Worm (Caenorhabditis elegans) whole organism, L2 larva: ENCODE results near the gene F10D7.4.

Experiments
- C34F6.9 ChIP-seq: fragments of 150-350 bp; optimal IDR thresholded peaks from 2 replicates; lab custom pipeline; 2014; ENCODE audit warnings: missing biosample characterization, missing genetic modification characterization
- F13H6.1 ChIP-seq: sonication (generic microtip); optimal IDR thresholded peaks from 2 replicates; lab custom pipeline; 2016; ENCODE audit warnings: missing genetic modification characterization, missing compliant biosample characterization
- R02D3.7 ChIP-seq: fragments of 150-350 bp; optimal IDR thresholded peaks from 2 replicates; lab custom pipeline; 2014; ENCODE audit warnings: missing biosample characterization, missing genetic modification characterization
- Y55F3AM.14 ChIP-seq: fragments of 200-800 bp; sonication (Bioruptor generic); optimal IDR thresholded peaks from 2 replicates; lab custom pipeline; 2018; ENCODE audit warnings: mild to moderate bottlenecking, missing genetic modification characterization, missing compliant biosample characterization
- ZK546.5 ChIP-seq: sonication (generic microtip); optimal IDR thresholded peaks from 2 replicates; lab custom pipeline; 2017; ENCODE audit warnings: missing biosample characterization, missing genetic modification characterization
- alr-1 ChIP-seq: fragments of 150-350 bp; optimal IDR thresholded peaks from 2 replicates; lab custom pipeline; 2014; ENCODE audit warnings: missing biosample characterization, missing genetic modification characterization
- aly-2 ChIP-seq: fragments of 150-350 bp; optimal IDR thresholded peaks from 2 replicates; lab custom pipeline; 2014; ENCODE audit warnings: missing biosample characterization, missing genetic modification characterization
- blmp-1 ChIP-seq: sonication (generic microtip); optimal IDR thresholded peaks from 2 replicates; lab custom pipeline; 2017; ENCODE audit warnings: missing genetic modification characterization, mild to moderate bottlenecking, missing compliant biosample characterization, antibody characterized with exemption, moderate library complexity; ENCODE audit not compliant: insufficient read depth
- ceh-16 ChIP-seq: fragments of 150-350 bp; optimal IDR thresholded peaks from 2 replicates; lab custom pipeline; 2014; ENCODE audit warnings: missing biosample characterization, missing genetic modification characterization
- crh-2 ChIP-seq: sonication (generic microtip); optimal IDR thresholded peaks from 2 replicates; lab custom pipeline; 2017; ENCODE audit warnings: missing biosample characterization, missing genetic modification characterization
- dmd-4 ChIP-seq: sonication (generic microtip); optimal IDR thresholded peaks from 2 replicates; lab custom pipeline; 2017; ENCODE audit warnings: missing biosample characterization, missing genetic modification characterization
- egl-27 ChIP-seq: sonication (generic microtip); optimal IDR thresholded peaks from 3 replicates; lab custom pipeline; 2017; ENCODE audit warnings: missing biosample characterization, missing genetic modification reagents, missing genetic modification characterization
- elt-3 ChIP-seq: sonication (generic microtip); optimal IDR thresholded peaks from 2 replicates; lab custom pipeline; 2017; ENCODE audit warnings: missing biosample characterization, missing genetic modification characterization
- fos-1 ChIP-seq: fragments of 150-350 bp; optimal IDR thresholded peaks from 2 replicates; lab custom pipeline; 2014; ENCODE audit warnings: missing biosample characterization, missing genetic modification characterization
- gmeb-1 ChIP-seq: fragments of 150-350 bp; optimal IDR thresholded peaks from 2 replicates; lab custom pipeline; 2014; ENCODE audit warnings: missing biosample characterization, missing genetic modification characterization
- lin-11 ChIP-seq: fragments of 150-350 bp; sonication (generic microtip); optimal IDR thresholded peaks from 2 replicates; lab custom pipeline; 2014; ENCODE audit warnings: missing biosample characterization, missing genetic modification characterization, inconsistent platforms, mixed read lengths
- lin-13 ChIP-seq: fragments of 150-350 bp; optimal IDR thresholded peaks from 2 replicates; lab custom pipeline; 2014; ENCODE audit warnings: missing biosample characterization, missing genetic modification reagents, missing genetic modification characterization
- lin-39 ChIP-seq: fragments of 150-350 bp; optimal IDR thresholded peaks from 2 replicates; lab custom pipeline; 2014; ENCODE audit warnings: missing biosample characterization, missing genetic modification reagents, missing genetic modification characterization
- lsy-2 ChIP-seq, 2 experiments: fragments of 150-350 bp in 1 of 2; sonication (generic microtip) in 1 of 2; optimal IDR thresholded peaks; 2 replicates each; lab custom pipeline; 2014 to 2017; ENCODE audit warnings: missing biosample characterization in 2 of 2, missing genetic modification characterization in 2 of 2
- mab-5 ChIP-seq: fragments of 150-350 bp; optimal IDR thresholded peaks from 2 replicates; lab custom pipeline; 2014; ENCODE audit warnings: missing biosample characterization, missing genetic modification characterization
- mbf-1 ChIP-seq: sonication (generic microtip); optimal IDR thresholded peaks from 2 replicates; lab custom pipeline; 2017; ENCODE audit warnings: missing biosample characterization, missing genetic modification characterization
- mdl-1 ChIP-seq, 2 experiments: fragments of 150-350 bp in 1 of 2; sonication (generic microtip) in 1 of 2; optimal IDR thresholded peaks; 2 replicates each; lab custom pipeline; 2017; ENCODE audit warnings: missing biosample characterization in 2 of 2, missing genetic modification characterization in 2 of 2
- nhr-12 ChIP-seq: fragments of 150-350 bp; optimal IDR thresholded peaks from 2 replicates; lab custom pipeline; 2014; ENCODE audit warnings: missing biosample characterization, missing genetic modification characterization
- nhr-129 ChIP-seq: fragments of 150-350 bp; optimal IDR thresholded peaks from 2 replicates; lab custom pipeline; 2014; ENCODE audit warnings: missing biosample characterization, missing genetic modification characterization
- nhr-21 ChIP-seq: fragments of 150-350 bp; optimal IDR thresholded peaks from 2 replicates; lab custom pipeline; 2014; ENCODE audit warnings: missing biosample characterization, missing genetic modification characterization
- nhr-23 ChIP-seq: fragments of 150-350 bp; optimal IDR thresholded peaks from 2 replicates; lab custom pipeline; 2014; ENCODE audit warnings: missing biosample characterization, missing genetic modification reagents, missing genetic modification characterization
- nhr-237 ChIP-seq: fragments of 150-350 bp; optimal IDR thresholded peaks from 2 replicates; lab custom pipeline; 2014; ENCODE audit warnings: missing biosample characterization, missing genetic modification characterization
- nhr-25 ChIP-seq: fragments of 150-350 bp; sonication (generic microtip); optimal IDR thresholded peaks from 3 replicates; lab custom pipeline; 2014; ENCODE audit warnings: missing biosample characterization, missing genetic modification characterization
- nhr-6 ChIP-seq: fragments of 150-350 bp; optimal IDR thresholded peaks from 2 replicates; lab custom pipeline; 2014; ENCODE audit warnings: missing biosample characterization, missing genetic modification characterization
- nhr-77 ChIP-seq: fragments of 150-350 bp; optimal IDR thresholded peaks from 2 replicates; lab custom pipeline; 2014; ENCODE audit warnings: missing biosample characterization, missing genetic modification characterization
- peb-1 ChIP-seq: fragments of 150-350 bp; optimal IDR thresholded peaks from 2 replicates; lab custom pipeline; 2014; ENCODE audit warnings: missing biosample characterization, missing genetic modification characterization
- sem-4 ChIP-seq: fragments of 150-350 bp; optimal IDR thresholded peaks from 2 replicates; lab custom pipeline; 2014; ENCODE audit warnings: missing biosample characterization, missing genetic modification reagents, missing genetic modification characterization
- skn-1 ChIP-seq: sonication (generic microtip); optimal IDR thresholded peaks from 2 replicates; lab custom pipeline; 2017; ENCODE audit warnings: missing biosample characterization, missing genetic modification characterization
- sma-3 ChIP-seq: sonication (generic microtip); optimal IDR thresholded peaks from 2 replicates; lab custom pipeline; 2016; ENCODE audit warnings: missing genetic modification reagents, missing genetic modification characterization, missing compliant biosample characterization
- sma-9 ChIP-seq, 2 experiments: fragments of 150-350 bp in 1 of 2; sonication (generic microtip) in 1 of 2; optimal IDR thresholded peaks; 2 replicates each; lab custom pipeline; 2014 to 2016; ENCODE audit warnings: missing genetic modification characterization in 2 of 2, mild to moderate bottlenecking in 1 of 2, missing biosample characterization in 1 of 2, missing compliant biosample characterization in 1 of 2, missing genetic modification reagents in 1 of 2, moderate library complexity in 1 of 2
- snpc-4 ChIP-seq: fragments of 150-350 bp; optimal IDR thresholded peaks from 2 replicates; lab custom pipeline; 2014; ENCODE audit warnings: missing biosample characterization, missing genetic modification characterization
- unc-39 ChIP-seq: fragments of 150-350 bp; optimal IDR thresholded peaks from 2 replicates; lab custom pipeline; 2014; ENCODE audit warnings: missing biosample characterization, missing genetic modification characterization
- unc-55 ChIP-seq: fragments of 150-350 bp; sonication (generic microtip); optimal IDR thresholded peaks from 3 replicates; lab custom pipeline; 2014; ENCODE audit warnings: missing biosample characterization, missing genetic modification reagents, missing genetic modification characterization
- unc-62 ChIP-seq: fragments of 150-350 bp; optimal IDR thresholded peaks from 2 replicates; lab custom pipeline; 2014; ENCODE audit warnings: missing biosample characterization, missing genetic modification reagents, missing genetic modification characterization
- zag-1 ChIP-seq: fragments of 150-350 bp; optimal IDR thresholded peaks from 2 replicates; lab custom pipeline; 2014; ENCODE audit warnings: missing biosample characterization, missing genetic modification characterization
- ztf-11 ChIP-seq: sonication (generic microtip); optimal IDR thresholded peaks from 2 replicates; lab custom pipeline; 2017; ENCODE audit warnings: missing biosample characterization, missing genetic modification characterization
- ztf-4 ChIP-seq: fragments of 150-350 bp; optimal IDR thresholded peaks from 2 replicates; lab custom pipeline; 2014; ENCODE audit warnings: missing biosample characterization, missing genetic modification characterization

Gene F10D7.4

DNA sequence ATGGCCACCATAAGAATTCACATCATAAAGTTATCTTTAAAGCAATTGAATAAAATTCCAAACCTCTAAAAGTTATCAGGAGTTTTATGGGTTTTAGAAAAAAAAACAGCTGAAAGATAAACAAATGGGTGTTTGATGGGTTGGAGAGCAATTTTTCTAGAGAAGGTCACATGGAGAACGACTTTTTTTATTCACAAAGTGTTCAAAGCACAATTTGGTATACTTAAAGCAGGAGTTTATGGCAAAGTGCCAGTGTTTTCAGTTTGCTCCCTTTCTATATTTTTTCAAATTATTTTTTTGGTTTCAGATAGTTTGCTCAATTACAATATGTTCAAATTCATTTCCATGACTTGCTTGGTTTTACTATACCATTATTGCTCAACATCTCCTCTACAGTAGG, 19.4 kb upstream of the F10D7.4 start, which contains the start of gene F11C7.6:
Gene F11C7.6, plus strand, starts transcription at position 301 of the 400 bp plus-strand sequence.
- TF ChIP-seq mbf-1 (tag; lab: Kevin White, UChicago) (no peak), nhr-77 (tag; lab: Kevin White, UChicago) (no peak), dmd-4 (no peak), C34F6.9 (no peak), fos-1 (tag; lab: Kevin White, UChicago) (no peak), ztf-4 (no peak), ztf-11 (tag; lab: Kevin White, UChicago) (no peak), elt-3 (no peak), ceh-16 (tag; lab: Kevin White, UChicago) (no peak), unc-62 (no peak), mdl-1 (tag; optimal IDR thresholded peaks at IDR 0.05; lab: Kevin White, UChicago) (no peak), nhr-12 (tag; lab: Kevin White, UChicago) (no peak), nhr-237 (no peak), nhr-25 (no peak), nhr-23 (tag; lab: Kevin White, UChicago) (no peak), peb-1 (tag; lab: Kevin White, UChicago) (no peak)

DNA sequence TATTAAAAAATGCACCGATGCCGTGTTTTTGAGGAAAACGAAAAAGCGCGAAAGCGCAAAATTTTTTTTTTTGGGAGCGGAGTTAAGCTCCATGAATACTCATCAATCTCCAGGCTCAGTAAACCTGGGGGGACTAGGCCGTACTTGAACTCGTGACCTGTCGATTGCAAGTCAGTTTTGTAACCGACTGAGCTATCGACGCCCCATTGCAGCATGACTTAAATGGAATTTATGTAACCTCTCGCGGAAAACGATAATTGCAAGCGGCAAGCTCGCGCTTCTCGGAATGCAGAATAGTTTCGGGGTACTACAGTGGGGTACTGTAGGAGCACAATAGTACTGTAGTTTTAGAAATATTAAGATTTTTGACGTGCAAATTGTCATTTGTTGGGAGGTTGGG, 18.6 kb upstream of the F10D7.4 start:
- no peak for TF ChIP-seq unc-39
- TF ChIP-seq crh-2, result no peak
- no peak for TF ChIP-seq elt-3
- TF ChIP-seq fos-1 (tag; lab: Kevin White, UChicago), result no peak
- TF ChIP-seq sma-9 (GFP tag; optimal IDR thresholded peaks at IDR 0.05; lab: Kevin White, UChicago), result no peak
- no peak for TF ChIP-seq sma-9 (tag; optimal IDR thresholded peaks at IDR 0.05; lab: Kevin White, UChicago)
- TF ChIP-seq ZK546.5 (tag; lab: Kevin White, UChicago), result no peak
- no peak for TF ChIP-seq nhr-77 (tag; lab: Kevin White, UChicago)
- TF ChIP-seq ceh-16 (tag; lab: Kevin White, UChicago), result no peak
- no peak for TF ChIP-seq ztf-4
- TF ChIP-seq mdl-1 (tag; optimal IDR thresholded peaks at IDR 0.05; lab: Kevin White, UChicago), result no peak
- no peak for TF ChIP-seq R02D3.7
- TF ChIP-seq snpc-4, result no peak
- TF ChIP-seq mab-5 (tag; lab: Kevin White, UChicago), result no peak
- no peak for TF ChIP-seq zag-1 (tag; lab: Kevin White, UChicago)
- TF ChIP-seq ztf-11 (tag; lab: Kevin White, UChicago), result no peak
- no peak for TF ChIP-seq Y55F3AM.14 (GFP tag; lab: Kevin White, UChicago)
- no peak for TF ChIP-seq nhr-25
- TF ChIP-seq alr-1 (tag; lab: Kevin White, UChicago), result no peak
- TF ChIP-seq lsy-2 (tag; optimal IDR thresholded peaks at IDR 0.05; lab: Kevin White, UChicago), result no peak
- no peak for TF ChIP-seq lin-39

DNA sequence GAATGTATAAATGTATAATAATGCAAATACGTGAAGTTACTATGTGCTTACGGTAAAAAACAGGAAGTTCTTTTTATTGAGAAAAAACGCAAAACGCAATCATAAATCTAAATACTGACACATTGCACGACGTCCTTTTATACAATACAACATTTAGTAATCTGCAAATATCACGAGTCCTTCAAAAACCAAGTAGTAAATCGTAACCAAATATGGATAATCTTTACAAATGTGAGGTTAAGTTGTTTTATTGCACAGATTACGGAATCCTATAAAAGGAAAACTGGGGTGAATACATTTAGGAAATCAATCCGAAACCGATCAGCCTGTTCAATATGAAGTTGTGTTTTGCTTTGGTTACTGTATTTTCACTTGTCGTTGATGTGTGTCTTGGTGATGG, 16.4 kb upstream of the F10D7.4 start, which contains the start of gene F11C7.7:
Gene F11C7.7, plus strand, starts transcription at position 301 of the 400 bp plus-strand sequence.
- no peak for TF ChIP-seq mdl-1 (tag; optimal IDR thresholded peaks at IDR 0.05; lab: Kevin White, UChicago)
- no peak for TF ChIP-seq nhr-12 (tag; lab: Kevin White, UChicago)
- TF ChIP-seq egl-27, result no peak
- TF ChIP-seq ztf-11 (tag; lab: Kevin White, UChicago), result no peak
- no peak for TF ChIP-seq ZK546.5 (tag; lab: Kevin White, UChicago)

DNA sequence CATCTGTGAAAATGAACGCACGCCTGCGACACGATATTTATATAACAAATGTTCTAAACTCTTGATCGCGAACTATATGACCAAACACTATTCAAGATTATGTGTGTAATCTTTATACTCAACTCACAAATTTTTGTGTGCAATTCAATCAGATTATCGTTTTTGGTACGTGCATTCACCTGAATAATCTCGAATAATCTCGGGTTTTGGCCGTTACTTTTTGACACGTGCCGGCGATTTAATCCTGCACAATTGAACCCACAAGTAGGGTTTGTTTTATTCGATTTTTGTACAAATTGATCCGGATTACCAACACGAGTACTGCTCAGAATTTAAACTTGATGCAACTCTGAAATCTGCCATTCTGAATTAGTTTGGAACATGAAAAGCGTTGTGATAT, 14.6 kb upstream of the F10D7.4 start, which contains the start of the genes vap-1 and F11C7.2:
Gene vap-1, minus strand, starts transcription at position 101 of the 400 bp plus-strand sequence.
Gene F11C7.2, plus strand, starts transcription at position 359 of the 400 bp plus-strand sequence.
- TF ChIP-seq aly-2 (no peak), dmd-4 (no peak), ztf-4 (no peak)

DNA sequence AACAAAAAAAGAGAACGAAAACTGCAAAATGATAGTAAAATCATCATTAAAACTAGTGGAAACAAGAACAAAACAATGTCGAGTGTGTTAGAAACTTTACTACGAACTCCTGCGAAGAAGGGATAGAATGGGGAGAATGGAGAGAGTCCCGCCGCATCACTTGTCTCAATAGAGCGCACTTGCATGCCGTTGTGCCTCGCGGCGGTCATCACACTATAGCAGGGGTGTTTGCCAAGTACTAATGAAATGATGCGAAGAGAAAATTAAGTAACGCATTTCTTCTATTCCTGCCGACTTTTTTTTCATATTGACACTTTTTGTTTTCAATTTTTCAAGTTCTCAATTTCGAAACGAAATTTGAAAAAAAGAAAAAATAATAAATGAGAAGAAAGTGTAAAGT, 10.3 kb upstream of the F10D7.4 start:
- TF ChIP-seq C34F6.9, result peak; percentile 85
- TF ChIP-seq sma-9 (GFP tag; optimal IDR thresholded peaks at IDR 0.05; lab: Kevin White, UChicago), result peak; percentile 85
- no peak for TF ChIP-seq sma-9 (tag; optimal IDR thresholded peaks at IDR 0.05; lab: Kevin White, UChicago)
- TF ChIP-seq blmp-1 (tag; lab: Kevin White, UChicago), result peak; percentile 26
- peak; percentile 68 for TF ChIP-seq nhr-25
- no peak for TF ChIP-seq peb-1 (tag; lab: Kevin White, UChicago)
- no peak for TF ChIP-seq R02D3.7
- peak; percentile 74 for TF ChIP-seq F13H6.1 (tag; lab: Kevin White, UChicago)
- peak; percentile 78 for TF ChIP-seq crh-2
- TF ChIP-seq ceh-16 (tag; lab: Kevin White, UChicago), result peak; percentile 1
- TF ChIP-seq lsy-2 (tag; optimal IDR thresholded peaks at IDR 0.05; lab: Kevin White, UChicago), result peak; percentile 35 to 75
- peak; percentile 25 for TF ChIP-seq nhr-6 (tag; lab: Kevin White, UChicago)
- TF ChIP-seq sma-3 (GFP tag; lab: Kevin White, UChicago), result peak; percentile 80
- TF ChIP-seq nhr-129 (tag; lab: Kevin White, UChicago), result peak; percentile 83
- peak; percentile 68 for TF ChIP-seq lin-13 (GFP tag; lab: Kevin White, UChicago)
- peak; percentile 86 for TF ChIP-seq unc-55 (GFP tag; lab: Kevin White, UChicago)
- TF ChIP-seq gmeb-1 (tag; lab: Kevin White, UChicago), result peak; percentile 39
- TF ChIP-seq nhr-21 (tag; lab: Kevin White, UChicago), result peak; percentile 32
- peak; percentile 65 for TF ChIP-seq lin-11 (tag; lab: Kevin White, UChicago)
- TF ChIP-seq sem-4 (tag; lab: Kevin White, UChicago), result peak; percentile 71
- peak; percentile 49 for TF ChIP-seq mab-5 (tag; lab: Kevin White, UChicago)
- TF ChIP-seq ztf-4, result peak; percentile 48
- TF ChIP-seq egl-27, result no peak
- TF ChIP-seq unc-62, result no peak
- no peak for TF ChIP-seq aly-2
- TF ChIP-seq mdl-1 (tag; optimal IDR thresholded peaks at IDR 0.05; lab: Kevin White, UChicago), result peak in 1 of 2 experiments; percentile 24
- TF ChIP-seq snpc-4, result peak; percentile 39
- no peak for TF ChIP-seq Y55F3AM.14 (GFP tag; lab: Kevin White, UChicago)
- TF ChIP-seq zag-1 (tag; lab: Kevin White, UChicago), result peak; percentile 42
- TF ChIP-seq skn-1 (tag; lab: Kevin White, UChicago), result no peak
